Fruit fly (Drosophila melanogaster): Measurements from ENCODE around the gene CG34001.

DNA sequence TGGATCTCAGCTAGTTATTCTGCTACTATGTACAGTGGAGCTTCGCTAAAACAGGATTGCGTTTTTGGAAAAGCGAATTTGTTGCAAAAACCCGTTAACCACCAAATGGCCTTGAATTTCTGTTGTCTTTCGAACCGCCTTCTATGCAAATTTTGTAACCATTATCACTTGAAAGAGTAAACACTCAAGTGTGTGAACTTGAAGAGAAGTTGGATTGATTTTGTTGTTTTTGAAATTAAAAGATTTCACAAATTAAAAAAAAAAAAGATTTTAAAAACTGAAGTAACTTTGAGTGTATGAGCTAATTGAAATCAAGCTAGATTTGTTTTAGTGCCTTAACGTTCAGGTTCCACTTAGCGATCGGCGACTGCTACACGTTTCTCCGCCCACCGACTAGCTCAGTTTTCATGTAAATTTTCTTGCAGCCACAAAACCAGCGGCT is 53.0 kb downstream of the CG34001 start:
- TF ChIP-seq Crg-1 (GFP tag; optimal IDR thresholded peaks at IDR 0.05) = peak; percentile 8
- TF ChIP-seq cnc (optimal IDR thresholded peaks at IDR 0.05) = no peak
- TF ChIP-seq tj (GFP tag; optimal IDR thresholded peaks at IDR 0.05) = peak; percentile 4
- peak; percentile 7 for TF ChIP-seq cic (GFP tag; optimal IDR thresholded peaks at IDR 0.05)
- TF ChIP-seq kay (GFP tag; ENCODE audit: borderline replicate concordance) = no peak
- TF ChIP-seq CG1620 (GFP tag; optimal IDR thresholded peaks at IDR 0.05) = no peak
- TF ChIP-seq ovo (GFP tag; optimal IDR thresholded peaks at IDR 0.05) = no peak
- TF ChIP-seq Hr96 (GFP tag; optimal IDR thresholded peaks at IDR 0.05) = no peak
